Worm (Caenorhabditis elegans) whole organism, L1 larva: Measurements from ENCODE around the gene tmed-1.

Experiments
- C04F5.9 ChIP-seq: sonication (generic microtip); optimal IDR thresholded peaks from 2 replicates; lab custom pipeline; 2016; ENCODE audit warnings: missing genetic modification characterization, missing compliant biosample characterization
- C16A3.4 ChIP-seq: fragments of 150-350 bp; optimal IDR thresholded peaks from 2 replicates; lab custom pipeline; 2014; ENCODE audit warnings: missing biosample characterization, missing genetic modification characterization
- aha-1 ChIP-seq: fragments of 150-350 bp; optimal IDR thresholded peaks from 2 replicates; lab custom pipeline; 2014; ENCODE audit warnings: missing biosample characterization, missing genetic modification characterization
- ama-1 ChIP-seq: fragments of 150-350 bp; optimal IDR thresholded peaks from 2 replicates; lab custom pipeline; 2014
- blmp-1 ChIP-seq: fragments of 150-350 bp; optimal IDR thresholded peaks from 2 replicates; lab custom pipeline; 2014; ENCODE audit warnings: missing biosample characterization, missing genetic modification characterization
- ceh-82 ChIP-seq, 3 experiments: fragments of 150-350 bp in 1 of 3; sonication (generic microtip) in 2 of 3; optimal IDR thresholded peaks; 2 replicates each; lab custom pipeline; 2014 to 2017; ENCODE audit warnings: missing biosample characterization in 3 of 3, missing genetic modification characterization in 3 of 3
- dpl-1 ChIP-seq, 3 experiments: fragments of 150-350 bp in 2 of 3; sonication (generic microtip) in 1 of 3; optimal IDR thresholded peaks; 2 replicates each; lab custom pipeline; 2014 to 2017; ENCODE audit warnings: missing biosample characterization in 3 of 3, missing genetic modification characterization in 3 of 3, missing genetic modification reagents in 3 of 3
- dsc-1 ChIP-seq: sonication (generic microtip); optimal IDR thresholded peaks from 2 replicates; lab custom pipeline; 2016; ENCODE audit warnings: mild to moderate bottlenecking, missing genetic modification characterization, missing compliant biosample characterization
- efl-1 ChIP-seq, 4 experiments: fragments of 150-350 bp; optimal IDR thresholded peaks in 3 of 4; peaks in 1 of 4; 1 replicate in 1 of 4; 2 replicates in 3 of 4; lab custom pipeline; 2014; ENCODE audit warnings: missing biosample characterization in 2 of 4, missing genetic modification characterization in 2 of 4, missing genetic modification reagents in 2 of 4
- egl-13 ChIP-seq: sonication (generic microtip); optimal IDR thresholded peaks from 2 replicates; lab custom pipeline; 2016; ENCODE audit warnings: missing genotype, missing genetic modification reagents, missing genetic modification characterization, missing compliant biosample characterization
- egl-27 ChIP-seq, 2 experiments: fragments of 150-350 bp in 1 of 2; sonication (generic microtip); optimal IDR thresholded peaks; 3 replicates each; lab custom pipeline; 2017 to 2018; ENCODE audit warnings: missing biosample characterization in 2 of 2, missing genetic modification characterization in 2 of 2, missing genetic modification reagents in 2 of 2
- elt-2 ChIP-seq: sonication (generic microtip); optimal IDR thresholded peaks from 2 replicates; lab custom pipeline; 2016; ENCODE audit warnings: missing genetic modification characterization, mild to moderate bottlenecking, inconsistent platforms, missing compliant biosample characterization, missing genetic modification reagents
- elt-3 ChIP-seq, 6 experiments: fragments of 150-350 bp in 1 of 6; sonication (generic microtip); optimal IDR thresholded peaks; 2 replicates each; lab custom pipeline; 2017 to 2018; ENCODE audit warnings: missing biosample characterization in 6 of 6, missing genetic modification characterization in 6 of 6, inconsistent platforms in 1 of 6
- ets-5 ChIP-seq: fragments of 200-800 bp; sonication (Bioruptor generic); IDR thresholded peaks from 2 replicates; pipeline ENCODE4 v1.3.6; 2022; ENCODE audit warnings: missing genetic modification characterization, missing compliant biosample characterization
- fkh-4 ChIP-seq: sonication (generic microtip); optimal IDR thresholded peaks from 2 replicates; lab custom pipeline; 2016; ENCODE audit warnings: missing compliant biosample characterization, missing genetic modification characterization, borderline replicate concordance
- grh-1 ChIP-seq: fragments of 200-800 bp; sonication (Bioruptor generic); IDR thresholded peaks from 2 replicates; pipeline ENCODE4 v1.3.6; 2022; ENCODE audit warnings: missing genetic modification reagents, missing genetic modification characterization, missing compliant biosample characterization
- lin-14 ChIP-seq: fragments of 200-800 bp; sonication (Bioruptor generic); optimal IDR thresholded peaks from 2 replicates; lab custom pipeline; 2018; ENCODE audit warnings: mild to moderate bottlenecking, missing genetic modification characterization, moderate library complexity, missing compliant biosample characterization
- lin-15B ChIP-seq: fragments of 150-350 bp; sonication (generic microtip); optimal IDR thresholded peaks from 3 replicates; lab custom pipeline; 2014; ENCODE audit warnings: missing biosample characterization, missing genetic modification characterization
- lin-35 ChIP-seq, 2 experiments: fragments of 150-350 bp; optimal IDR thresholded peaks; 2 replicates each; lab custom pipeline; 2014; ENCODE audit warnings: missing biosample characterization in 2 of 2, missing genetic modification characterization in 2 of 2, missing genetic modification reagents in 2 of 2
- lin-39 ChIP-seq: fragments of 150-350 bp; optimal IDR thresholded peaks from 2 replicates; lab custom pipeline; 2014; ENCODE audit warnings: missing biosample characterization, missing genetic modification reagents, missing genetic modification characterization
- lir-3 ChIP-seq: sonication (generic microtip); optimal IDR thresholded peaks from 2 replicates; lab custom pipeline; 2016; ENCODE audit warnings: mild to moderate bottlenecking, missing genetic modification characterization, moderate library complexity, missing compliant biosample characterization; ENCODE audit not compliant: poor library complexity
- lsy-2 ChIP-seq, 2 experiments: fragments of 150-350 bp; optimal IDR thresholded peaks; 2 replicates each; lab custom pipeline; 2014; ENCODE audit warnings: missing biosample characterization in 2 of 2, missing genetic modification characterization in 2 of 2
- mab-9 ChIP-seq: fragments of 200-800 bp; sonication (Bioruptor generic); IDR thresholded peaks from 2 replicates; pipeline ENCODE4 v1.3.6; 2022; ENCODE audit warnings: missing genetic modification reagents, missing genetic modification characterization, missing compliant biosample characterization
- mef-2 ChIP-seq: fragments of 150-350 bp; optimal IDR thresholded peaks from 2 replicates; lab custom pipeline; 2014; ENCODE audit warnings: missing biosample characterization, missing genetic modification characterization
- nhr-19 ChIP-seq: fragments of 200-800 bp; sonication (Bioruptor generic); conservative IDR thresholded peaks from 2 replicates; pipeline ENCODE4 v1.3.6; 2022; ENCODE audit warnings: missing genetic modification characterization, missing compliant biosample characterization
- nhr-20 ChIP-seq: sonication (generic microtip); optimal IDR thresholded peaks from 2 replicates; lab custom pipeline; 2016; ENCODE audit warnings: mild to moderate bottlenecking, missing genetic modification characterization, missing compliant biosample characterization
- nhr-28 ChIP-seq: fragments of 150-350 bp; optimal IDR thresholded peaks from 2 replicates; lab custom pipeline; 2014; ENCODE audit warnings: missing biosample characterization, missing genetic modification characterization
- nhr-71 ChIP-seq: sonication (generic microtip); optimal IDR thresholded peaks from 2 replicates; lab custom pipeline; 2016; ENCODE audit warnings: mild to moderate bottlenecking, missing genetic modification characterization, moderate library complexity, missing compliant biosample characterization
- nhr-76 ChIP-seq: sonication (generic microtip); optimal IDR thresholded peaks from 2 replicates; lab custom pipeline; 2017; ENCODE audit warnings: missing biosample characterization, missing genetic modification characterization
- nhr-84 ChIP-seq: sonication (generic microtip); optimal IDR thresholded peaks from 2 replicates; lab custom pipeline; 2017; ENCODE audit warnings: missing biosample characterization, missing genetic modification characterization
- nhr-85 ChIP-seq: sonication (generic microtip); peaks from one replicate; lab custom pipeline; 2016; ENCODE audit warnings: missing genetic modification characterization, inconsistent platforms, missing compliant biosample characterization
- nhr-90 ChIP-seq: sonication (generic microtip); optimal IDR thresholded peaks from 2 replicates; lab custom pipeline; 2016; ENCODE audit warnings: mild to moderate bottlenecking, missing genetic modification characterization, missing compliant biosample characterization; ENCODE audit not compliant: poor library complexity
- pax-3 ChIP-seq: fragments of 200-800 bp; sonication (Bioruptor generic); optimal IDR thresholded peaks from 2 replicates; lab custom pipeline; 2018; ENCODE audit warnings: mild to moderate bottlenecking, missing genetic modification characterization, moderate library complexity, missing compliant biosample characterization
- pqm-1 ChIP-seq: sonication (generic microtip); optimal IDR thresholded peaks from 3 replicates; lab custom pipeline; 2017; ENCODE audit warnings: missing biosample characterization, missing genetic modification characterization
- rnt-1 ChIP-seq: sonication (generic microtip); optimal IDR thresholded peaks from 2 replicates; lab custom pipeline; 2016; ENCODE audit warnings: mild to moderate bottlenecking, missing genetic modification characterization, moderate library complexity, missing compliant biosample characterization
- skn-1 ChIP-seq: fragments of 150-350 bp; optimal IDR thresholded peaks from 2 replicates; lab custom pipeline; 2014; ENCODE audit warnings: missing biosample characterization, missing genetic modification characterization
- snu-23 ChIP-seq: sonication (generic microtip); optimal IDR thresholded peaks from 2 replicates; lab custom pipeline; 2016; ENCODE audit warnings: missing genetic modification characterization, missing compliant biosample characterization
- sox-4 ChIP-seq: sonication (generic microtip); optimal IDR thresholded peaks from 2 replicates; lab custom pipeline; 2016; ENCODE audit warnings: missing genetic modification characterization, missing compliant biosample characterization
- tbx-2 ChIP-seq: sonication (generic microtip); optimal IDR thresholded peaks from 2 replicates; lab custom pipeline; 2016; ENCODE audit warnings: missing genetic modification characterization, missing compliant biosample characterization
- unc-130 ChIP-seq: fragments of 150-350 bp; optimal IDR thresholded peaks from 2 replicates; lab custom pipeline; 2017; ENCODE audit warnings: missing biosample characterization, missing genetic modification characterization, inconsistent platforms
- unc-98 ChIP-seq: fragments of 200-800 bp; sonication (Bioruptor generic); IDR thresholded peaks from 2 replicates; pipeline ENCODE4 v1.3.6; 2022; ENCODE audit warnings: missing genetic modification characterization, missing compliant biosample characterization
- vab-15 ChIP-seq: sonication (generic microtip); optimal IDR thresholded peaks from 2 replicates; lab custom pipeline; 2017; ENCODE audit warnings: missing genotype, mild to moderate bottlenecking, missing genetic modification characterization, missing compliant biosample characterization
- zag-1 ChIP-seq: fragments of 150-350 bp; optimal IDR thresholded peaks from 2 replicates; lab custom pipeline; 2014; ENCODE audit warnings: missing biosample characterization, missing genetic modification characterization

tmed-1 gene

ce11 chrIV:12044844-12045738 lies 32.9 kb downstream of the tmed-1 start:
- TF ChIP-seq nhr-85 (peak; percentile 92), rnt-1 (tag; lab: Kevin White, UChicago) (peak; percentile 31), efl-1 (optimal IDR thresholded peaks at IDR 0.05; lab: Kevin White, UChicago) (peak in 1 of 2 experiments; percentile 10), efl-1 (GFP tag; optimal IDR thresholded peaks at IDR 0.05 in 1 of 2; lab: Kevin White, UChicago) (peak in 1 of 2 experiments; percentile 92), C04F5.9 (tag; lab: Kevin White, UChicago) (no peak), lsy-2 (tag; optimal IDR thresholded peaks at IDR 0.05; lab: Kevin White, UChicago) (peak in 1 of 2 experiments; percentile 23), egl-13 (no peak), nhr-28 (no peak), lin-14 (GFP tag; lab: Kevin White, UChicago) (peak; percentile 74), nhr-71 (tag; lab: Kevin White, UChicago) (peak; percentile 48), nhr-20 (tag; lab: Kevin White, UChicago) (peak; percentile 71), mab-9 (GFP tag; lab: Robert Waterston, UW) (no peak), nhr-90 (tag; lab: Kevin White, UChicago) (peak; percentile 53), nhr-19 (GFP tag; lab: Robert Waterston, UW) (peak; percentile 22), ceh-82 (tag; optimal IDR thresholded peaks at IDR 0.05; lab: Kevin White, UChicago) (no peak), nhr-76 (tag; lab: Kevin White, UChicago) (no peak), fkh-4 (tag; lab: Kevin White, UChicago) (no peak), vab-15 (tag; lab: Kevin White, UChicago) (no peak), snu-23 (GFP tag; lab: Kevin White, UChicago) (peak; percentile 59), tbx-2 (tag; lab: Kevin White, UChicago) (peak; percentile 21), blmp-1 (tag; lab: Kevin White, UChicago) (peak; percentile 69), unc-130 (tag; lab: Kevin White, UChicago) (peak; percentile 19), dsc-1 (tag; lab: Kevin White, UChicago) (no peak), pqm-1 (tag; lab: Kevin White, UChicago) (no peak), elt-3 (tag; optimal IDR thresholded peaks at IDR 0.05; lab: Kevin White, UChicago) (peak in 2 of 6 experiments; percentile 53 to 67), grh-1 (GFP tag; lab: Robert Waterston, UW) (no peak), dpl-1 (GFP tag; optimal IDR thresholded peaks at IDR 0.05; lab: Kevin White, UChicago) (peak in 1 of 3 experiments; percentile 18), pax-3 (tag; lab: Kevin White, UChicago) (no peak), mef-2 (tag; lab: Kevin White, UChicago) (no peak), ets-5 (GFP tag; lab: Robert Waterston, UW) (no peak), lin-15B (tag; lab: Kevin White, UChicago) (no peak)

DNA sequence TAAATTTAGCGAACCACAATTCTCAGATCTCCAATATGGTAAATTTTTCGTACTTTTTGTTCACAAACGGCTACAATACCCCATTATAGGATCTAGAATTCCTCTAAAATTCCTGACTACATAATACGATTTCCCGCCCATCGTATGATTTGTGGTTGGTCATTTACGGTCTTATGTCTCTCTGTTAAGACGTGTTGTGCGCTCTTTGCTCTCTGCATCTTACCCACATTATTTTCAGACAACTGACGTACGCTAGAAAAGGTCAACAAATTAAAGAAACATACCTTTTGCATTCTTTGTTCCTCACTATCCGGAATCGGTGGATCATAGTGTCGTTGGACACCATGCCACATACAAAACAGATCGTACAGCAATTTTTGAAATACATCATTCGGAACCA lies 34.9 kb downstream of the tmed-1 start:
- TF ChIP-seq sox-4 (tag; lab: Kevin White, UChicago) (no peak), rnt-1 (tag; lab: Kevin White, UChicago) (no peak), nhr-19 (GFP tag; lab: Robert Waterston, UW) (peak; percentile 39; the same call in 1 of the 2 replicates), nhr-71 (tag; lab: Kevin White, UChicago) (peak; percentile 6), nhr-20 (tag; lab: Kevin White, UChicago) (peak; percentile 32), elt-2 (tag; lab: Kevin White, UChicago) (peak; percentile 14), lin-35 (GFP tag; optimal IDR thresholded peaks at IDR 0.05; lab: Kevin White, UChicago) (peak in 1 of 2 experiments; percentile 25)

DNA sequence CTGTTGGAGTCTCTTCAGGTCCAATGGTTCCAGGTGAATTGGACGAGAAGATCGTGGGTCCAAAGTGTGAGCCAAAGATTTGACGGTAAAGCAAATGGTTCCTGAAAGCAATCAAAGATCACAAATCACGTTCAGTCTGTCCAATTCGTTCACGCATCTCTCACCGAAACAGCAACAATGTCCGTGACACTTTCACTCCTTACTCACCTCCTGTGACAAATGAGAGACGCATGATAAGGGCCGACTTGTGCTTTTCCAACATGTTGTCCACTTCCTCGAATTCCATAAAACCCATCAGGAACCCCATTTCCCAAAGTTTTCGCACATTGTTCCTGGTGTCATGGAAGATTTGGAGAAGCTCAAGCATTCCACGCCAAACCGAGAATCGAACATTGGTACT lies 37.5 kb downstream of the tmed-1 start:
- TF ChIP-seq C16A3.4 (tag; lab: Kevin White, UChicago): no peak
- no peak for TF ChIP-seq rnt-1 (tag; lab: Kevin White, UChicago)
- TF ChIP-seq egl-27 (tag; optimal IDR thresholded peaks at IDR 0.05; lab: Kevin White, UChicago): no peak
- no peak for TF ChIP-seq lir-3
- TF ChIP-seq elt-2 (tag; lab: Kevin White, UChicago): peak; percentile 14
- no peak for TF ChIP-seq skn-1 (tag; lab: Kevin White, UChicago)
- TF ChIP-seq nhr-84 (tag; lab: Kevin White, UChicago): no peak
- TF ChIP-seq lin-39 (tag; lab: Kevin White, UChicago): no peak
- TF ChIP-seq lin-35 (GFP tag; optimal IDR thresholded peaks at IDR 0.05; lab: Kevin White, UChicago): peak in 1 of 2 experiments; percentile 50
- TF ChIP-seq unc-98 (GFP tag; lab: Robert Waterston, UW): no peak
- no peak for TF ChIP-seq zag-1
- TF ChIP-seq nhr-71 (tag; lab: Kevin White, UChicago): peak; percentile 2
- no peak for TF ChIP-seq aha-1
- no peak for TF ChIP-seq ama-1 (lab: Kevin White, UChicago)
- TF ChIP-seq blmp-1 (tag; lab: Kevin White, UChicago): peak; percentile 64
